Worm (Caenorhabditis elegans): Measurements from ENCODE around the gene Y41D4B.17.

The Y41D4B.17 gene

ce11 chrIV:1595802-1596201, 35.9 kb downstream of the Y41D4B.17 start, which contains the start of gene npp-8 (continued):
- TF ChIP-seq lsy-2 (tag; optimal IDR thresholded peaks at IDR 0.05) = peak; percentile 86 to 88
- TF ChIP-seq vab-15 (tag; optimal IDR thresholded peaks at IDR 0.05) = peak; percentile 74
- TF ChIP-seq aly-2 (tag; optimal IDR thresholded peaks at IDR 0.05) = no peak
- peak in 1 of 2 experiments; percentile 64 for TF ChIP-seq mdl-1 (tag; optimal IDR thresholded peaks at IDR 0.05)
- peak in 2 of 6 experiments; percentile 26 to 73 for TF ChIP-seq elt-3 (tag; optimal IDR thresholded peaks at IDR 0.05)
- TF ChIP-seq unc-130 (tag; optimal IDR thresholded peaks at IDR 0.05) = peak; percentile 84
- peak; percentile 32 to 80 for TF ChIP-seq ztf-11 (tag; optimal IDR thresholded peaks at IDR 0.05)
- TF ChIP-seq blmp-1 (tag; optimal IDR thresholded peaks at IDR 0.05) = peak; percentile 52
- peak; percentile 64 for TF ChIP-seq pax-3 (tag; optimal IDR thresholded peaks at IDR 0.05)
- no peak for TF ChIP-seq zag-1 (tag; optimal IDR thresholded peaks at IDR 0.05)
- peak; percentile 89 for TF ChIP-seq nhr-19 (GFP tag; conservative IDR thresholded peaks at IDR 0.05)
- peak; percentile 92 for TF ChIP-seq dsc-1 (tag; optimal IDR thresholded peaks at IDR 0.05)
- peak; percentile 75 for TF ChIP-seq sox-4 (tag; optimal IDR thresholded peaks at IDR 0.05)
- TF ChIP-seq efl-3 (GFP tag; optimal IDR thresholded peaks at IDR 0.05) = peak; percentile 73
- peak; percentile 77 for TF ChIP-seq mab-9 (GFP tag; IDR thresholded peaks at IDR 0.05)
- peak; percentile 88 for TF ChIP-seq skn-1 (tag; optimal IDR thresholded peaks at IDR 0.05)
- peak; percentile 65 for TF ChIP-seq snpc-4 (tag; optimal IDR thresholded peaks at IDR 0.05)
- TF ChIP-seq elt-2 (tag; optimal IDR thresholded peaks at IDR 0.05) = peak; percentile 65
- TF ChIP-seq grh-1 (GFP tag; IDR thresholded peaks at IDR 0.05) = peak; percentile 81
- no peak for TF ChIP-seq unc-30 (tag; optimal IDR thresholded peaks at IDR 0.05)
- peak; percentile 83 for TF ChIP-seq mep-1 (tag; optimal IDR thresholded peaks at IDR 0.05)
- TF ChIP-seq jun-1 (tag; optimal IDR thresholded peaks at IDR 0.05) = peak; percentile 72
- TF ChIP-seq irx-1 (tag; optimal IDR thresholded peaks at IDR 0.05) = peak; percentile 81
- TF ChIP-seq ets-5 (GFP tag; IDR thresholded peaks at IDR 0.05) = no peak
- TF ChIP-seq sup-37 (GFP tag; optimal IDR thresholded peaks at IDR 0.05) = peak; percentile 54
- TF ChIP-seq zip-4 (GFP tag; optimal IDR thresholded peaks at IDR 0.05) = no peak
- no peak for TF ChIP-seq aha-1 (tag; optimal IDR thresholded peaks at IDR 0.05)
- no peak for TF ChIP-seq tlp-1 (tag; optimal IDR thresholded peaks at IDR 0.05)
- TF ChIP-seq nhr-47 (tag; optimal IDR thresholded peaks at IDR 0.05) = peak; percentile 94
- peak; percentile 23 for TF ChIP-seq ama-1 (optimal IDR thresholded peaks at IDR 0.05)
- peak; percentile 91 for TF ChIP-seq swsn-7 (tag; optimal IDR thresholded peaks at IDR 0.05)
- TF ChIP-seq C16A3.4 (tag; optimal IDR thresholded peaks at IDR 0.05) = peak; percentile 79
- TF ChIP-seq lin-14 (GFP tag; optimal IDR thresholded peaks at IDR 0.05) = no peak
- peak; percentile 81 to 94 (median 83) for TF ChIP-seq ceh-82 (tag; optimal IDR thresholded peaks at IDR 0.05)

- TF ChIP-seq nhr-20 (tag; optimal IDR thresholded peaks at IDR 0.05) = no peak
- no peak for TF ChIP-seq egl-27 (tag; optimal IDR thresholded peaks at IDR 0.05)
- TF ChIP-seq ceh-82 (tag; optimal IDR thresholded peaks at IDR 0.05) = no peak
- TF ChIP-seq elt-3 (tag; optimal IDR thresholded peaks at IDR 0.05) = no peak
- no peak for TF ChIP-seq aha-1 (tag; optimal IDR thresholded peaks at IDR 0.05)
- TF ChIP-seq ceh-8 (GFP tag; optimal IDR thresholded peaks at IDR 0.05) = no peak
- TF ChIP-seq fkh-4 (tag; optimal IDR thresholded peaks at IDR 0.05; ENCODE audit: borderline replicate concordance) = no peak
- no peak for TF ChIP-seq fkh-8 (tag; optimal IDR thresholded peaks at IDR 0.05)
- no peak for TF ChIP-seq ceh-88 (GFP tag; IDR thresholded peaks at IDR 0.05)
- no peak for TF ChIP-seq jun-1 (tag; optimal IDR thresholded peaks at IDR 0.05)
- TF ChIP-seq snu-23 (GFP tag; optimal IDR thresholded peaks at IDR 0.05) = no peak
- no peak for TF ChIP-seq nhr-237 (tag; optimal IDR thresholded peaks at IDR 0.05)
- no peak for TF ChIP-seq alr-1 (tag; optimal IDR thresholded peaks at IDR 0.05; ENCODE audit: borderline replicate concordance)
- TF ChIP-seq C04F5.9 (tag; optimal IDR thresholded peaks at IDR 0.05) = no peak
Observed at ce11 chrIV:1597018-1597417, 37.1 kb downstream of the Y41D4B.17 start, which contains the start of gene ced-2. TSS of gene ced-2 (plus strand) at chrIV:1597318.
